Worm (Caenorhabditis elegans): ENCODE measurements around the gene luc-7L.
A peak's percentile ranks its signal among the peaks of the same experiment; 100 is the strongest.

Gene luc-7L

ce11 chrII:7671705-7672104, 35.6 kb downstream of the luc-7L start, which contains the start of gene lir-1:
TSS of gene lir-1 (plus strand) at chrII:7672005.
- TF ChIP-seq med-1 (GFP tag; optimal IDR thresholded peaks at IDR 0.05; ENCODE audit: insufficient read depth) (no peak), ztf-23 (GFP tag; IDR thresholded peaks at IDR 0.05) (no peak), T22C8.4 (GFP tag; IDR thresholded peaks at IDR 0.05) (no peak), klf-2 (GFP tag; conservative IDR thresholded peaks at IDR 0.05) (no peak), cog-1 (tag; optimal IDR thresholded peaks at IDR 0.05) (no peak), ref-1 (GFP tag; conservative IDR thresholded peaks at IDR 0.05) (no peak), tab-1 (GFP tag; IDR thresholded peaks at IDR 0.05) (no peak), flt-1 (GFP tag; IDR thresholded peaks at IDR 0.05) (no peak), ztf-29 (GFP tag; IDR thresholded peaks at IDR 0.05) (no peak)

ce11 chrII:7670039-7670438, 37.2 kb downstream of the luc-7L start:
- TF ChIP-seq cog-1 (tag; optimal IDR thresholded peaks at IDR 0.05) = no peak
- no peak for TF ChIP-seq ref-1 (GFP tag; conservative IDR thresholded peaks at IDR 0.05)
- TF ChIP-seq tab-1 (GFP tag; IDR thresholded peaks at IDR 0.05) = no peak
- TF ChIP-seq ztf-29 (GFP tag; IDR thresholded peaks at IDR 0.05) = no peak
- TF ChIP-seq ztf-23 (GFP tag; IDR thresholded peaks at IDR 0.05) = no peak
- TF ChIP-seq flt-1 (GFP tag; IDR thresholded peaks at IDR 0.05) = no peak
- no peak for TF ChIP-seq klf-2 (GFP tag; conservative IDR thresholded peaks at IDR 0.05)
- TF ChIP-seq T22C8.4 (GFP tag; IDR thresholded peaks at IDR 0.05) = no peak
- no peak for TF ChIP-seq med-1 (GFP tag; optimal IDR thresholded peaks at IDR 0.05; ENCODE audit: insufficient read depth)

ce11 chrII:7669409-7669808, 37.9 kb downstream of the luc-7L start:
- 0 out of 2 replicates have a peak, but pooled peaks have one; percentile 46 for TF ChIP-seq tab-1 (GFP tag; IDR thresholded peaks at IDR 0.05)
- no peak for TF ChIP-seq klf-2 (GFP tag; conservative IDR thresholded peaks at IDR 0.05)
- peak; percentile 54; the same call in 1 of the 2 replicates for TF ChIP-seq flt-1 (GFP tag; IDR thresholded peaks at IDR 0.05)

ce11 chrII:7666967-7667366, 40.3 kb downstream of the luc-7L start, which contains the start of gene lir-2:
TSS of gene lir-2 (plus strand) at chrII:7667267.
- TF ChIP-seq ztf-23 (GFP tag; IDR thresholded peaks at IDR 0.05) (no peak), flt-1 (GFP tag; IDR thresholded peaks at IDR 0.05) (no peak), ref-1 (GFP tag; conservative IDR thresholded peaks at IDR 0.05) (no peak), cog-1 (tag; optimal IDR thresholded peaks at IDR 0.05) (no peak), ztf-29 (GFP tag; IDR thresholded peaks at IDR 0.05) (no peak), klf-2 (GFP tag; conservative IDR thresholded peaks at IDR 0.05) (no peak), T22C8.4 (GFP tag; IDR thresholded peaks at IDR 0.05) (no peak), tab-1 (GFP tag; IDR thresholded peaks at IDR 0.05) (no peak), med-1 (GFP tag; optimal IDR thresholded peaks at IDR 0.05; ENCODE audit: insufficient read depth) (no peak)

- TF ChIP-seq ztf-23 (GFP tag; IDR thresholded peaks at IDR 0.05) = no peak
- no peak for TF ChIP-seq ref-1 (GFP tag; conservative IDR thresholded peaks at IDR 0.05)
- TF ChIP-seq flt-1 (GFP tag; IDR thresholded peaks at IDR 0.05) = no peak
- no peak for TF ChIP-seq cog-1 (tag; optimal IDR thresholded peaks at IDR 0.05)
- TF ChIP-seq T22C8.4 (GFP tag; IDR thresholded peaks at IDR 0.05) = no peak
- no peak for TF ChIP-seq ztf-29 (GFP tag; IDR thresholded peaks at IDR 0.05)
- no peak for TF ChIP-seq klf-2 (GFP tag; conservative IDR thresholded peaks at IDR 0.05)
- no peak for TF ChIP-seq med-1 (GFP tag; optimal IDR thresholded peaks at IDR 0.05; ENCODE audit: insufficient read depth)
- TF ChIP-seq tab-1 (GFP tag; IDR thresholded peaks at IDR 0.05) = no peak
These were observed 40.9 kb downstream of the luc-7L start for ce11 chrII:7666338-7666737.

ce11 chrII:7663704-7664660, 43.3 kb downstream of the luc-7L start, which contains the start of the genes F18A1.7 and rpa-1:
TSS of gene F18A1.7 (minus strand) at chrII:7663754.
TSS of gene rpa-1 (plus strand) at chrII:7664582.
- TF ChIP-seq ztf-29 (GFP tag; IDR thresholded peaks at IDR 0.05) (no peak), cog-1 (tag; optimal IDR thresholded peaks at IDR 0.05) (no peak), ztf-23 (GFP tag; IDR thresholded peaks at IDR 0.05) (0 out of 2 replicates have a peak, but pooled peaks have one; percentile 9), med-1 (GFP tag; optimal IDR thresholded peaks at IDR 0.05; ENCODE audit: insufficient read depth) (no peak), flt-1 (GFP tag; IDR thresholded peaks at IDR 0.05) (no peak)

- no peak for TF ChIP-seq ztf-29 (GFP tag; IDR thresholded peaks at IDR 0.05)
- no peak for TF ChIP-seq tab-1 (GFP tag; IDR thresholded peaks at IDR 0.05)
- TF ChIP-seq flt-1 (GFP tag; IDR thresholded peaks at IDR 0.05) = no peak
- TF ChIP-seq ref-1 (GFP tag; conservative IDR thresholded peaks at IDR 0.05) = no peak
- TF ChIP-seq ztf-23 (GFP tag; IDR thresholded peaks at IDR 0.05) = no peak
- no peak for TF ChIP-seq cog-1 (tag; optimal IDR thresholded peaks at IDR 0.05)
- TF ChIP-seq klf-2 (GFP tag; conservative IDR thresholded peaks at IDR 0.05) = no peak
- TF ChIP-seq T22C8.4 (GFP tag; IDR thresholded peaks at IDR 0.05) = no peak
- no peak for TF ChIP-seq med-1 (GFP tag; optimal IDR thresholded peaks at IDR 0.05; ENCODE audit: insufficient read depth)
These were observed 44.3 kb downstream of the luc-7L start for ce11 chrII:7663028-7663427.

- TF ChIP-seq ztf-29 (GFP tag; IDR thresholded peaks at IDR 0.05) (no peak), T22C8.4 (GFP tag; IDR thresholded peaks at IDR 0.05) (no peak; the same call in 1 of the 2 replicates), cog-1 (tag; optimal IDR thresholded peaks at IDR 0.05) (no peak), klf-2 (GFP tag; conservative IDR thresholded peaks at IDR 0.05) (no peak), ztf-23 (GFP tag; IDR thresholded peaks at IDR 0.05) (no peak), flt-1 (GFP tag; IDR thresholded peaks at IDR 0.05) (no peak), med-1 (GFP tag; optimal IDR thresholded peaks at IDR 0.05; ENCODE audit: insufficient read depth) (no peak), tab-1 (GFP tag; IDR thresholded peaks at IDR 0.05) (no peak), ref-1 (GFP tag; conservative IDR thresholded peaks at IDR 0.05) (no peak)
These were observed 45.1 kb downstream of the luc-7L start, which contains the start of gene alfa-1 for ce11 chrII:7662008-7662686. TSS of gene alfa-1 (minus strand) at chrII:7662522.
